Fruit fly (Drosophila melanogaster) whole organism, embryonic: ENCODE measurements around the gene CG16775.
A peak's percentile ranks its signal among the peaks of the same experiment; 100 is the strongest.

Source experiments
- Asciz ChIP-seq: fragments of 200-800 bp; sonication (Bioruptor generic); optimal IDR thresholded peaks from 2 replicates; lab custom pipeline; 2017; ENCODE audit warnings: missing biosample characterization, mild to moderate bottlenecking, missing genetic modification characterization, missing genetic modification reagents
- B-H1 ChIP-seq: fragments of 200-800 bp; sonication (Bioruptor generic); IDR thresholded peaks from 3 replicates; pipeline ENCODE4 v1.3.6; 2022; ENCODE audit warnings: missing biosample characterization, missing genetic modification characterization
- B-H2 ChIP-seq: fragments of 200-800 bp; sonication (Bioruptor generic); optimal IDR thresholded peaks from 2 replicates; lab custom pipeline; 2018; ENCODE audit warnings: missing biosample characterization, mild to moderate bottlenecking, missing genetic modification characterization
- Blimp-1 ChIP-seq: fragments of 200-800 bp; sonication (Bioruptor generic); optimal IDR thresholded peaks from 3 replicates; lab custom pipeline; 2018; ENCODE audit warnings: missing biosample characterization, missing genetic modification characterization, mild to moderate bottlenecking, moderate library complexity, missing genetic modification reagents
- CG11398 ChIP-seq: fragments of 200-800 bp; sonication (Bioruptor generic); optimal IDR thresholded peaks from 2 replicates; lab custom pipeline; 2016; ENCODE audit warnings: missing biosample characterization, missing genetic modification characterization
- CG13624 ChIP-seq: fragments of 200-800 bp; sonication (Bioruptor generic); optimal IDR thresholded peaks from 2 replicates; lab custom pipeline; 2016; ENCODE audit warnings: missing biosample characterization, missing genetic modification characterization
- CG13775 ChIP-seq: fragments of 200-800 bp; sonication (Bioruptor generic); optimal IDR thresholded peaks from 3 replicates; lab custom pipeline; 2017; ENCODE audit warnings: missing biosample characterization, mild to moderate bottlenecking, missing genetic modification characterization
- CG14050 ChIP-seq: fragments of 200-800 bp; sonication (Bioruptor generic); IDR thresholded peaks from 3 replicates; pipeline ENCODE4 v1.3.6; 2022; ENCODE audit warnings: missing biosample characterization, missing genetic modification characterization
- CG14860 ChIP-seq: fragments of 200-800 bp; sonication (Bioruptor generic); IDR thresholded peaks from 3 replicates; pipeline ENCODE4 v1.3.6; 2022; ENCODE audit warnings: missing biosample characterization, missing genetic modification characterization; ENCODE audit not compliant: partially characterized antibody
- CG16815 ChIP-seq: fragments of 200-800 bp; sonication (Bioruptor generic); optimal IDR thresholded peaks from 3 replicates; lab custom pipeline; 2017; ENCODE audit warnings: missing biosample characterization, mild to moderate bottlenecking, missing genetic modification characterization
- CG1792 ChIP-seq: fragments of 200-800 bp; sonication (Bioruptor generic); optimal IDR thresholded peaks from 2 replicates; lab custom pipeline; 2016; ENCODE audit warnings: missing biosample characterization, missing genetic modification characterization
- CG18476 ChIP-seq: fragments of 200-800 bp; sonication (Bioruptor generic); optimal IDR thresholded peaks from 2 replicates; lab custom pipeline; 2016; ENCODE audit warnings: missing biosample characterization, mild to moderate bottlenecking, missing genetic modification characterization
- CG2889 ChIP-seq: fragments of 200-800 bp; sonication (Bioruptor generic); IDR thresholded peaks from 3 replicates; pipeline ENCODE4 v1.3.6; 2022; ENCODE audit warnings: missing biosample characterization, missing genetic modification characterization
- CG3281 ChIP-seq: fragments of 200-800 bp; sonication (Bioruptor generic); optimal IDR thresholded peaks from 3 replicates; lab custom pipeline; 2017; ENCODE audit warnings: missing biosample characterization, mild to moderate bottlenecking, missing genetic modification characterization
- CG33213 ChIP-seq: fragments of 200-800 bp; sonication (Bioruptor generic); optimal IDR thresholded peaks from 3 replicates; lab custom pipeline; 2016; ENCODE audit warnings: missing biosample characterization, missing genetic modification characterization
- CG33557 ChIP-seq: fragments of 200-800 bp; sonication (Bioruptor generic); optimal IDR thresholded peaks from 2 replicates; lab custom pipeline; 2019; ENCODE audit warnings: missing biosample characterization, mild to moderate bottlenecking, missing genetic modification characterization, moderate library complexity
- CG3407 ChIP-seq: fragments of 200-800 bp; sonication (Bioruptor generic); optimal IDR thresholded peaks from 2 replicates; lab custom pipeline; 2018; ENCODE audit warnings: missing biosample characterization, mild to moderate bottlenecking, missing genetic modification characterization
- CG3726 ChIP-seq: fragments of 200-800 bp; sonication (Bioruptor generic); IDR thresholded peaks from 3 replicates; pipeline ENCODE4, ENCODE4 v1.3.6; 2022; ENCODE audit warnings: missing biosample characterization, missing genetic modification characterization
- CG4360 ChIP-seq: fragments of 200-800 bp; sonication (Bioruptor generic); IDR thresholded peaks from 2 replicates; pipeline ENCODE4 v1.3.6; 2022; ENCODE audit warnings: missing biosample characterization, missing genetic modification characterization
- CG7556 ChIP-seq: fragments of 200-800 bp; sonication (Bioruptor generic); optimal IDR thresholded peaks from 2 replicates; lab custom pipeline; 2017; ENCODE audit warnings: missing biosample characterization, mild to moderate bottlenecking, missing genetic modification characterization
- Chrac-16 ChIP-seq: fragments of 200-800 bp; sonication (Bioruptor generic); optimal IDR thresholded peaks from 3 replicates; lab custom pipeline; 2016; ENCODE audit warnings: missing biosample characterization, missing genetic modification characterization
- D19B ChIP-seq: fragments of 200-800 bp; sonication (Bioruptor generic); optimal IDR thresholded peaks from 2 replicates; lab custom pipeline; 2017; ENCODE audit warnings: missing biosample characterization, mild to moderate bottlenecking, missing genetic modification characterization
- E2f1 ChIP-seq: fragments of 200-800 bp; sonication (Bioruptor generic); IDR thresholded peaks from 2 replicates; pipeline ENCODE4 v1.3.6; 2022; ENCODE audit warnings: missing biosample characterization, missing genetic modification characterization
- ERR ChIP-seq: fragments of 200-800 bp; sonication (Bioruptor generic); optimal IDR thresholded peaks from 2 replicates; lab custom pipeline; 2016; ENCODE audit warnings: missing biosample characterization, missing genetic modification characterization
- Elba2 ChIP-seq: fragments of 200-800 bp; sonication (Bioruptor generic); optimal IDR thresholded peaks from 3 replicates; lab custom pipeline; 2016; ENCODE audit warnings: missing biosample characterization, missing genetic modification characterization
- HLH3B ChIP-seq: fragments of 200-800 bp; sonication (Bioruptor generic); IDR thresholded peaks from 2 replicates; pipeline ENCODE4 v1.3.6; 2022; ENCODE audit warnings: missing biosample characterization, missing genetic modification characterization
- HmgZ ChIP-seq: fragments of 200-800 bp; sonication (Bioruptor generic); optimal IDR thresholded peaks from 2 replicates; lab custom pipeline; 2018; ENCODE audit warnings: missing biosample characterization, mild to moderate bottlenecking, missing genetic modification characterization
- Hr78 ChIP-seq, 2 experiments: fragments of 200-800 bp in 1 of 2; fragments of >200 bp in 1 of 2; sonication (Bioruptor generic) in 1 of 2; optimal IDR thresholded peaks; 2 replicates each; lab custom pipeline; 2017 to 2019; ENCODE audit warnings: missing biosample characterization in 2 of 2, missing genetic modification characterization in 2 of 2, mild to moderate bottlenecking in 1 of 2, moderate library complexity in 1 of 2
- Neu2 ChIP-seq: fragments of 200-800 bp; sonication (Bioruptor generic); optimal IDR thresholded peaks from 3 replicates; lab custom pipeline; 2016; ENCODE audit warnings: missing biosample characterization, missing genetic modification characterization, borderline replicate concordance
- NfI ChIP-seq: fragments of 200-800 bp; sonication (Bioruptor generic); optimal IDR thresholded peaks from 3 replicates; lab custom pipeline; 2018; ENCODE audit warnings: missing biosample characterization, mild to moderate bottlenecking, missing genetic modification characterization, moderate library complexity
- Pdp1 ChIP-seq, 2 experiments: fragments of 200-800 bp; sonication (Bioruptor generic); optimal IDR thresholded peaks; 3 replicates each; lab custom pipeline; 2016; ENCODE audit warnings: missing biosample characterization in 2 of 2, missing genetic modification characterization in 2 of 2, mild to moderate bottlenecking in 1 of 2, moderate library complexity in 1 of 2
- Scr ChIP-seq: fragments of 200-800 bp; sonication (Bioruptor generic); IDR thresholded peaks from 2 replicates; pipeline ENCODE4 v1.3.6; 2022; ENCODE audit warnings: missing biosample characterization, missing genetic modification characterization; ENCODE audit not compliant: partially characterized antibody
- ac ChIP-seq: fragments of 200-800 bp; sonication (Bioruptor generic); optimal IDR thresholded peaks from 3 replicates; lab custom pipeline; 2017; ENCODE audit warnings: missing biosample characterization, mild to moderate bottlenecking, missing genetic modification characterization
- ap ChIP-seq: fragments of 200-800 bp; sonication (Bioruptor generic); IDR thresholded peaks from 2 replicates; pipeline ENCODE4 v1.3.6; 2022; ENCODE audit warnings: missing biosample characterization, missing genetic modification characterization
- cwo ChIP-seq: fragments of 200-800 bp; sonication (Bioruptor generic); optimal IDR thresholded peaks from 3 replicates; lab custom pipeline; 2017; ENCODE audit warnings: missing biosample characterization, missing genetic modification characterization, mild to moderate bottlenecking, moderate library complexity, missing genetic modification reagents
- dan ChIP-seq: fragments of 200-800 bp; sonication (Bioruptor generic); IDR thresholded peaks from 2 replicates; pipeline ENCODE4 v1.3.6; 2022; ENCODE audit warnings: missing biosample characterization, missing genetic modification characterization
- eyg ChIP-seq: fragments of 200-800 bp; sonication (Bioruptor generic); optimal IDR thresholded peaks from 3 replicates; lab custom pipeline; 2016; ENCODE audit warnings: missing biosample characterization, missing genetic modification characterization
- hb ChIP-seq: fragments of 200-800 bp; sonication (Bioruptor generic); IDR thresholded peaks from 3 replicates; pipeline ENCODE4 v1.3.6; 2022; ENCODE audit warnings: missing biosample characterization, missing genetic modification characterization; ENCODE audit not compliant: partially characterized antibody
- her ChIP-seq: fragments of 200-800 bp; sonication (Bioruptor generic); optimal IDR thresholded peaks from 2 replicates; lab custom pipeline; 2016; ENCODE audit warnings: missing biosample characterization, missing genetic modification characterization
- ind ChIP-seq: fragments of 200-800 bp; sonication (Bioruptor generic); optimal IDR thresholded peaks from 3 replicates; lab custom pipeline; 2016; ENCODE audit warnings: missing biosample characterization, missing genetic modification characterization
- jing ChIP-seq: fragments of 200-800 bp; sonication (Bioruptor generic); optimal IDR thresholded peaks from 2 replicates; lab custom pipeline; 2018; ENCODE audit warnings: missing biosample characterization, mild to moderate bottlenecking, missing genetic modification characterization
- jumu ChIP-seq: fragments of 200-800 bp; sonication (Bioruptor generic); optimal IDR thresholded peaks from 3 replicates; lab custom pipeline; 2016; ENCODE audit warnings: missing biosample characterization, missing genetic modification characterization
- lilli ChIP-seq: fragments of 200-800 bp; sonication (Bioruptor generic); optimal IDR thresholded peaks from 3 replicates; lab custom pipeline; 2016; ENCODE audit warnings: missing biosample characterization, missing genetic modification characterization
- nerfin-2 ChIP-seq: fragments of 200-800 bp; sonication (Bioruptor generic); IDR thresholded peaks from 2 replicates; pipeline ENCODE4 v1.3.6; 2022; ENCODE audit warnings: missing biosample characterization, missing genetic modification characterization; ENCODE audit not compliant: partially characterized antibody
- org-1 ChIP-seq: fragments of 200-800 bp; sonication (Bioruptor generic); optimal IDR thresholded peaks from 2 replicates; lab custom pipeline; 2017; ENCODE audit warnings: missing biosample characterization, missing genetic modification characterization
- ro ChIP-seq: fragments of 200-800 bp; sonication (Bioruptor generic); IDR thresholded peaks from 2 replicates; pipeline ENCODE4 v1.3.6; 2022; ENCODE audit warnings: missing biosample characterization, missing genetic modification characterization
- sug ChIP-seq: fragments of 200-800 bp; optimal IDR thresholded peaks from 2 replicates; lab custom pipeline; 2019; ENCODE audit warnings: missing biosample characterization, mild to moderate bottlenecking, missing genetic modification characterization, moderate library complexity
- ttk ChIP-seq: fragments of 200-800 bp; sonication (Bioruptor generic); IDR thresholded peaks from 2 replicates; pipeline ENCODE4 v2.1.2; 2022; ENCODE audit warnings: missing biosample characterization, missing genetic modification characterization
- unc-4 ChIP-seq: fragments of 200-800 bp; sonication (Bioruptor generic); IDR thresholded peaks from 2 replicates; pipeline ENCODE4 v1.3.6; 2022; ENCODE audit warnings: missing biosample characterization, missing genetic modification characterization; ENCODE audit not compliant: partially characterized antibody
- z ChIP-seq: fragments of 200-800 bp; sonication (Bioruptor generic); IDR thresholded peaks from 3 replicates; pipeline ENCODE4 v1.3.6; 2022; ENCODE audit warnings: missing biosample characterization, missing genetic modification characterization

CG16775 gene

dm6 chr3L:17907609-17908160 is 21.2 kb upstream of the CG16775 start, which contains the start of the genes Prestin and Wdr92 (continued):
- TF ChIP-seq CG18476 (GFP tag; lab: Kevin White, UChicago) (no peak), HmgZ (no peak), CG16815 (no peak), jumu (GFP tag; lab: Kevin White, UChicago) (no peak), CG33213 (GFP tag; lab: Kevin White, UChicago) (no peak), org-1 (no peak), Chrac-16 (GFP tag; lab: Kevin White, UChicago) (no peak), E2f1 (GFP tag; lab: Robert Waterston, UW) (peak; percentile 65; the same call in 1 of the 2 replicates), jing (GFP tag; lab: Kevin White, UChicago) (no peak), ap (GFP tag; lab: Robert Waterston, UW) (no peak), CG14860 (GFP tag; lab: Robert Waterston, UW) (peak; percentile 75), CG2889 (GFP tag; lab: Robert Waterston, UW) (no peak), CG13624 (GFP tag; lab: Kevin White, UChicago) (peak; percentile 33), ac (GFP tag; lab: Kevin White, UChicago) (no peak), Blimp-1 (GFP tag; lab: Kevin White, UChicago) (no peak), CG4360 (GFP tag; lab: Robert Waterston, UW) (peak; percentile 69), ind (GFP tag; lab: Kevin White, UChicago) (no peak), dan (GFP tag; lab: Robert Waterston, UW) (no peak), NfI (peak; percentile 1), z (GFP tag; lab: Robert Waterston, UW) (no peak), nerfin-2 (peak; percentile 56; the same call in 1 of the 2 replicates), D19B (GFP tag; lab: Kevin White, UChicago) (no peak), CG33557 (GFP tag; lab: Kevin White, UChicago) (no peak), Scr (GFP tag; lab: Robert Waterston, UW) (peak; percentile 90), CG11398 (no peak), ro (GFP tag; lab: Robert Waterston, UW) (no peak), CG3407 (GFP tag; lab: Kevin White, UChicago) (no peak), ttk (no peak), CG14050 (GFP tag; lab: Robert Waterston, UW) (no peak), her (GFP tag; lab: Kevin White, UChicago) (peak; percentile 13), Neu2 (GFP tag; lab: Kevin White, UChicago) (no peak), CG3726 (GFP tag; lab: Robert Waterston, UW) (no peak), Elba2 (no peak), CG1792 (no peak), CG3281 (GFP tag; lab: Kevin White, UChicago) (peak; percentile 37), hb (GFP tag; lab: Robert Waterston, UW) (peak; percentile 70; the same call in 1 of the 3 replicates), CG7556 (GFP tag; lab: Kevin White, UChicago) (no peak), CG13775 (GFP tag; lab: Kevin White, UChicago) (peak; percentile 4), HLH3B (no peak), cwo (GFP tag; lab: Kevin White, UChicago) (peak; percentile 29), Asciz (GFP tag; lab: Kevin White, UChicago) (peak; percentile 32), B-H2 (peak; percentile 51), B-H1 (no peak; the same call in 2 of the 3 replicates), Hr78 (GFP tag; optimal IDR thresholded peaks at IDR 0.05; lab: Kevin White, UChicago) (peak in 1 of 2 experiments; percentile 79), lilli (GFP tag; lab: Kevin White, UChicago) (peak; percentile 10), unc-4 (GFP tag; lab: Robert Waterston, UW) (peak; percentile 94), ERR (GFP tag; lab: Kevin White, UChicago) (peak; percentile 8), eyg (no peak), Pdp1 (GFP tag; optimal IDR thresholded peaks at IDR 0.05; lab: Kevin White, UChicago) (peak in 1 of 2 experiments; percentile 82), sug (tag; lab: Kevin White, UChicago) (peak; percentile 73)
